Worm (Caenorhabditis elegans): ENCODE measurements around the gene rtfo-1.
A peak's percentile ranks its signal among the peaks of the same experiment; 100 is the strongest.

Gene rtfo-1

ce11 chrV:9582594-9583322 lies at the start of gene rtfo-1:
rtfo-1 (minus strand) TSS chrV:9582644.
- TF ChIP-seq ztf-1 (GFP tag; conservative IDR thresholded peaks at IDR 0.05) (no peak), F13H6.1 (tag; optimal IDR thresholded peaks at IDR 0.05) (peak; percentile 53), sma-9 (GFP tag; optimal IDR thresholded peaks at IDR 0.05) (peak; percentile 30), sma-9 (tag; optimal IDR thresholded peaks at IDR 0.05) (no peak), nhr-6 (tag; optimal IDR thresholded peaks at IDR 0.05) (no peak), nhr-77 (tag; optimal IDR thresholded peaks at IDR 0.05) (no peak), lin-11 (tag; optimal IDR thresholded peaks at IDR 0.05) (peak; percentile 64), mab-5 (tag; optimal IDR thresholded peaks at IDR 0.05) (peak; percentile 16), crh-2 (tag; optimal IDR thresholded peaks at IDR 0.05) (no peak), ztf-4 (tag; optimal IDR thresholded peaks at IDR 0.05) (peak; percentile 7), fos-1 (tag; optimal IDR thresholded peaks at IDR 0.05) (peak; percentile 9), C34F6.9 (tag; optimal IDR thresholded peaks at IDR 0.05) (peak; percentile 45), nhr-129 (tag; optimal IDR thresholded peaks at IDR 0.05) (peak; percentile 50), ama-1 (optimal IDR thresholded peaks at IDR 0.05) (no peak), ZK546.5 (tag; optimal IDR thresholded peaks at IDR 0.05) (no peak), unc-55 (GFP tag; optimal IDR thresholded peaks at IDR 0.05) (no peak), lin-13 (GFP tag; optimal IDR thresholded peaks at IDR 0.05) (peak; percentile 40), sma-3 (GFP tag; optimal IDR thresholded peaks at IDR 0.05) (peak; percentile 41), gmeb-1 (tag; optimal IDR thresholded peaks at IDR 0.05) (peak; percentile 60)

- no peak for TF ChIP-seq fos-1 (tag; optimal IDR thresholded peaks at IDR 0.05)
- no peak for TF ChIP-seq egl-27 (tag; optimal IDR thresholded peaks at IDR 0.05)
- no peak for TF ChIP-seq elt-3 (tag; optimal IDR thresholded peaks at IDR 0.05)
- TF ChIP-seq blmp-1 (tag; optimal IDR thresholded peaks at IDR 0.05; ENCODE audit: insufficient read depth) = no peak
- no peak for TF ChIP-seq nhr-25 (tag; optimal IDR thresholded peaks at IDR 0.05)
- no peak for TF ChIP-seq snpc-4 (tag; optimal IDR thresholded peaks at IDR 0.05)
- no peak for TF ChIP-seq nhr-11 (tag; optimal IDR thresholded peaks at IDR 0.05)
- TF ChIP-seq elt-1 (tag; optimal IDR thresholded peaks at IDR 0.05) = no peak
- TF ChIP-seq gmeb-1 (tag; optimal IDR thresholded peaks at IDR 0.05) = no peak
- no peak for TF ChIP-seq unc-39 (tag; optimal IDR thresholded peaks at IDR 0.05)
- TF ChIP-seq ceh-82 (tag; optimal IDR thresholded peaks at IDR 0.05) = no peak
- TF ChIP-seq nhr-6 (tag; optimal IDR thresholded peaks at IDR 0.05) = no peak
- no peak for TF ChIP-seq ZK546.5 (tag; optimal IDR thresholded peaks at IDR 0.05)
- TF ChIP-seq unc-55 (GFP tag; optimal IDR thresholded peaks at IDR 0.05) = no peak
- TF ChIP-seq zag-1 (tag; optimal IDR thresholded peaks at IDR 0.05) = no peak
- no peak for TF ChIP-seq C34F6.9 (tag; optimal IDR thresholded peaks at IDR 0.05)
- no peak for TF ChIP-seq sma-3 (GFP tag; optimal IDR thresholded peaks at IDR 0.05)
- no peak for TF ChIP-seq unc-62 (GFP tag; optimal IDR thresholded peaks at IDR 0.05)
- TF ChIP-seq lin-13 (GFP tag; optimal IDR thresholded peaks at IDR 0.05) = no peak
Measured at ce11 chrV:9630944-9631343, 48.5 kb upstream of the rtfo-1 start, which contains the start of gene T06E4.5. T06E4.5 (plus strand) TSS chrV:9631244.

DNA sequence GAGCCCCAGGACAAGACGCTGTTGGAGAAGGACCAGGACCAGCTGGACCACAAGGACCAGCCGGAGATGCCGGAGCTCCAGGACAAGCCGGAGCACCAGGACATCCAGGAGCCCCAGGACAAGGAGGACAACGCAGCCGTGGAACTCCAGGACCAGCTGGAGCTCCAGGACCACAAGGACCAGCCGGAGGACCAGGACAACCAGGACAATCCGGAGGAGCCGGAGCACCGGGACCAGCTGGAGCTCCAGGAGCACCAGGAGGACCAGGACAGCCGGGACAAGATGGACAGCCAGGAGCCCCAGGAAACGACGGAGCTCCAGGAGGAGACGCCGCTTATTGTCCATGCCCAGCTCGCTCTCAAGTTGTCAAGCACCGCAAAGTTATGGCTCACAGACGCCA lies 48.1 kb upstream of the rtfo-1 start:
- TF ChIP-seq ztf-11 (tag; optimal IDR thresholded peaks at IDR 0.05) = no peak
- no peak for TF ChIP-seq F13H6.1 (tag; optimal IDR thresholded peaks at IDR 0.05)
- no peak for TF ChIP-seq lsy-2 (tag; optimal IDR thresholded peaks at IDR 0.05)
- TF ChIP-seq alr-1 (tag; optimal IDR thresholded peaks at IDR 0.05) = no peak
- TF ChIP-seq unc-55 (GFP tag; optimal IDR thresholded peaks at IDR 0.05) = no peak
- TF ChIP-seq mab-5 (tag; optimal IDR thresholded peaks at IDR 0.05) = no peak
- no peak for TF ChIP-seq aly-2 (tag; optimal IDR thresholded peaks at IDR 0.05)

DNA sequence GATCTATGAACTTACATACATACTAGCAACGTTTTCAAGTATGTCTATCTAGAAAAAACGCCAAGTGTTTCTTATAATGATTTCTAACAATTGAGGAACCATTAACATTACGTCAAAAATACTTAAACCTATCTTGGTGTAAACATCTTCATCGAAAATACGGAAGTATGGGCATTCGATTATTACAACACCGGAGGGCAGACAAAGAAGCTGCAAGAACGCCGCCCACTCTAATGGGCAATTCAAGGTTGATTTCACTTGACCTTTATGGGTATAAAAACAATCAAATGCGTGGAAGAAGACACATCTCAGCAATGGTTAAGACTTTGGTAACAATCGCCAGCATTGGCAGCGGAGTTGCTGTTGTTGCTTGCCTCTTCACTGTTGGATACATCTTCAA lies 47.2 kb upstream of the rtfo-1 start, which contains the start of gene col-146:
col-146 (plus strand) TSS at position 301 of the 400 bp plus-strand sequence.
- TF ChIP-seq ceh-82 (tag; optimal IDR thresholded peaks at IDR 0.05) (no peak), sem-4 (tag; optimal IDR thresholded peaks at IDR 0.05) (no peak), nhr-25 (tag; optimal IDR thresholded peaks at IDR 0.05) (no peak), R02D3.7 (tag; optimal IDR thresholded peaks at IDR 0.05) (no peak), nhr-12 (tag; optimal IDR thresholded peaks at IDR 0.05) (no peak), nhr-129 (tag; optimal IDR thresholded peaks at IDR 0.05) (no peak), mbf-1 (tag; optimal IDR thresholded peaks at IDR 0.05) (no peak), blmp-1 (tag; optimal IDR thresholded peaks at IDR 0.05; ENCODE audit: insufficient read depth) (no peak), nhr-10 (tag; optimal IDR thresholded peaks at IDR 0.05) (no peak), nhr-6 (tag; optimal IDR thresholded peaks at IDR 0.05) (no peak)
